Worm (Caenorhabditis elegans) whole organism, L1 larva: ENCODE results near the gene T05C12.1.

Experiments
- C34B4.2 ChIP-seq: sonication (generic microtip); optimal IDR thresholded peaks from 2 replicates; lab custom pipeline; 2017; ENCODE audit warnings: mild to moderate bottlenecking, missing genetic modification characterization, missing compliant biosample characterization
- alr-1 ChIP-seq: fragments of 200-800 bp; sonication (Bioruptor generic); optimal IDR thresholded peaks from 2 replicates; lab custom pipeline; 2018; ENCODE audit warnings: borderline replicate concordance, mild to moderate bottlenecking, missing genetic modification characterization, missing compliant biosample characterization
- ama-1 ChIP-seq: fragments of 150-350 bp; optimal IDR thresholded peaks from 2 replicates; lab custom pipeline; 2014
- blmp-1 ChIP-seq: fragments of 150-350 bp; optimal IDR thresholded peaks from 2 replicates; lab custom pipeline; 2014; ENCODE audit warnings: missing biosample characterization, missing genetic modification characterization
- ceh-8 ChIP-seq: fragments of 200-800 bp; sonication (Bioruptor generic); optimal IDR thresholded peaks from 2 replicates; lab custom pipeline; 2018; ENCODE audit warnings: mild to moderate bottlenecking, missing genetic modification characterization, moderate library complexity, missing compliant biosample characterization
- ceh-82 ChIP-seq, 3 experiments: fragments of 150-350 bp in 1 of 3; sonication (generic microtip) in 2 of 3; optimal IDR thresholded peaks; 2 replicates each; lab custom pipeline; 2014 to 2017; ENCODE audit warnings: missing biosample characterization in 3 of 3, missing genetic modification characterization in 3 of 3
- dpl-1 ChIP-seq, 3 experiments: fragments of 150-350 bp in 2 of 3; sonication (generic microtip) in 1 of 3; optimal IDR thresholded peaks; 2 replicates each; lab custom pipeline; 2014 to 2017; ENCODE audit warnings: missing biosample characterization in 3 of 3, missing genetic modification characterization in 3 of 3, missing genetic modification reagents in 3 of 3
- efl-1 ChIP-seq, 4 experiments: fragments of 150-350 bp; optimal IDR thresholded peaks in 3 of 4; peaks in 1 of 4; 1 replicate in 1 of 4; 2 replicates in 3 of 4; lab custom pipeline; 2014; ENCODE audit warnings: missing biosample characterization in 2 of 4, missing genetic modification characterization in 2 of 4, missing genetic modification reagents in 2 of 4
- elt-3 ChIP-seq, 6 experiments: fragments of 150-350 bp in 1 of 6; sonication (generic microtip); optimal IDR thresholded peaks; 2 replicates each; lab custom pipeline; 2017 to 2018; ENCODE audit warnings: missing biosample characterization in 6 of 6, missing genetic modification characterization in 6 of 6, inconsistent platforms in 1 of 6
- fkh-8 ChIP-seq: sonication (generic microtip); optimal IDR thresholded peaks from 2 replicates; lab custom pipeline; 2016; ENCODE audit warnings: mild to moderate bottlenecking, missing genetic modification characterization, missing compliant biosample characterization
- fos-1 ChIP-seq: fragments of 150-350 bp; optimal IDR thresholded peaks from 2 replicates; lab custom pipeline; 2014; ENCODE audit warnings: missing biosample characterization, missing genetic modification characterization
- grh-1 ChIP-seq: fragments of 200-800 bp; sonication (Bioruptor generic); IDR thresholded peaks from 2 replicates; pipeline ENCODE4 v1.3.6; 2022; ENCODE audit warnings: missing genetic modification reagents, missing genetic modification characterization, missing compliant biosample characterization
- hlh-4 ChIP-seq: sonication (generic microtip); optimal IDR thresholded peaks from 2 replicates; lab custom pipeline; 2016; ENCODE audit warnings: mild to moderate bottlenecking, missing genetic modification characterization, missing compliant biosample characterization
- hpl-2 ChIP-seq: fragments of 150-350 bp; optimal IDR thresholded peaks from 2 replicates; lab custom pipeline; 2014; ENCODE audit warnings: missing biosample characterization, missing genetic modification reagents, missing genetic modification characterization
- isw-1 ChIP-seq: fragments of 200-800 bp; sonication (Bioruptor generic); IDR thresholded peaks from 2 replicates; pipeline ENCODE4 v1.3.6; 2022; ENCODE audit warnings: missing genetic modification characterization, missing compliant biosample characterization
- jun-1 ChIP-seq: fragments of 150-350 bp; optimal IDR thresholded peaks from 2 replicates; lab custom pipeline; 2014; ENCODE audit warnings: missing biosample characterization, missing genetic modification reagents, missing genetic modification characterization
- lin-13 ChIP-seq: fragments of 150-350 bp; optimal IDR thresholded peaks from 2 replicates; lab custom pipeline; 2014; ENCODE audit warnings: missing biosample characterization, missing genetic modification reagents, missing genetic modification characterization
- lin-14 ChIP-seq: fragments of 200-800 bp; sonication (Bioruptor generic); optimal IDR thresholded peaks from 2 replicates; lab custom pipeline; 2018; ENCODE audit warnings: mild to moderate bottlenecking, missing genetic modification characterization, moderate library complexity, missing compliant biosample characterization
- lin-35 ChIP-seq, 2 experiments: fragments of 150-350 bp; optimal IDR thresholded peaks; 2 replicates each; lab custom pipeline; 2014; ENCODE audit warnings: missing biosample characterization in 2 of 2, missing genetic modification characterization in 2 of 2, missing genetic modification reagents in 2 of 2
- lsy-2 ChIP-seq, 2 experiments: fragments of 150-350 bp; optimal IDR thresholded peaks; 2 replicates each; lab custom pipeline; 2014; ENCODE audit warnings: missing biosample characterization in 2 of 2, missing genetic modification characterization in 2 of 2
- mab-9 ChIP-seq: fragments of 200-800 bp; sonication (Bioruptor generic); IDR thresholded peaks from 2 replicates; pipeline ENCODE4 v1.3.6; 2022; ENCODE audit warnings: missing genetic modification reagents, missing genetic modification characterization, missing compliant biosample characterization
- mdl-1 ChIP-seq, 2 experiments: fragments of 150-350 bp; optimal IDR thresholded peaks; 2 replicates each; lab custom pipeline; 2014 to 2017; ENCODE audit warnings: missing biosample characterization in 2 of 2, missing genetic modification characterization in 2 of 2, inconsistent platforms in 1 of 2
- mep-1 ChIP-seq: fragments of 150-350 bp; optimal IDR thresholded peaks from 2 replicates; lab custom pipeline; 2014; ENCODE audit warnings: missing biosample characterization, missing genetic modification characterization
- nhr-12 ChIP-seq: sonication (generic microtip); optimal IDR thresholded peaks from 2 replicates; lab custom pipeline; 2017; ENCODE audit warnings: missing biosample characterization, missing genetic modification characterization
- nhr-20 ChIP-seq: sonication (generic microtip); optimal IDR thresholded peaks from 2 replicates; lab custom pipeline; 2016; ENCODE audit warnings: mild to moderate bottlenecking, missing genetic modification characterization, missing compliant biosample characterization
- nhr-237 ChIP-seq: fragments of 150-350 bp; optimal IDR thresholded peaks from 2 replicates; lab custom pipeline; 2014; ENCODE audit warnings: missing biosample characterization, missing genetic modification characterization
- nhr-47 ChIP-seq: sonication (generic microtip); optimal IDR thresholded peaks from 2 replicates; lab custom pipeline; 2016; ENCODE audit warnings: mild to moderate bottlenecking, missing genetic modification characterization, moderate library complexity, missing compliant biosample characterization
- nhr-77 ChIP-seq: fragments of 150-350 bp; optimal IDR thresholded peaks from 2 replicates; lab custom pipeline; 2014; ENCODE audit warnings: missing biosample characterization, missing genetic modification characterization
- nhr-85 ChIP-seq: sonication (generic microtip); peaks from one replicate; lab custom pipeline; 2016; ENCODE audit warnings: missing genetic modification characterization, inconsistent platforms, missing compliant biosample characterization
- pag-3 ChIP-seq: sonication (generic microtip); optimal IDR thresholded peaks from 2 replicates; lab custom pipeline; 2017; ENCODE audit warnings: missing genetic modification characterization, mild to moderate bottlenecking, missing compliant biosample characterization, antibody characterized with exemption, borderline replicate concordance; ENCODE audit not compliant: insufficient read depth
- pax-3 ChIP-seq: fragments of 200-800 bp; sonication (Bioruptor generic); optimal IDR thresholded peaks from 2 replicates; lab custom pipeline; 2018; ENCODE audit warnings: mild to moderate bottlenecking, missing genetic modification characterization, moderate library complexity, missing compliant biosample characterization
- rnt-1 ChIP-seq: sonication (generic microtip); optimal IDR thresholded peaks from 2 replicates; lab custom pipeline; 2016; ENCODE audit warnings: mild to moderate bottlenecking, missing genetic modification characterization, moderate library complexity, missing compliant biosample characterization
- skn-1 ChIP-seq: fragments of 150-350 bp; optimal IDR thresholded peaks from 2 replicates; lab custom pipeline; 2014; ENCODE audit warnings: missing biosample characterization, missing genetic modification characterization
- snpc-4 ChIP-seq: fragments of 150-350 bp; optimal IDR thresholded peaks from 2 replicates; lab custom pipeline; 2014; ENCODE audit warnings: missing biosample characterization, missing genetic modification characterization
- snu-23 ChIP-seq: sonication (generic microtip); optimal IDR thresholded peaks from 2 replicates; lab custom pipeline; 2016; ENCODE audit warnings: missing genetic modification characterization, missing compliant biosample characterization
- sup-37 ChIP-seq: fragments of 200-800 bp; sonication (Bioruptor generic); optimal IDR thresholded peaks from 2 replicates; lab custom pipeline; 2018; ENCODE audit warnings: mild to moderate bottlenecking, missing genetic modification characterization, missing compliant biosample characterization
- tbx-2 ChIP-seq: sonication (generic microtip); optimal IDR thresholded peaks from 2 replicates; lab custom pipeline; 2016; ENCODE audit warnings: missing genetic modification characterization, missing compliant biosample characterization
- tlp-1 ChIP-seq: fragments of 150-350 bp; optimal IDR thresholded peaks from 2 replicates; lab custom pipeline; 2014; ENCODE audit warnings: missing biosample characterization, missing genetic modification characterization
- unc-130 ChIP-seq: fragments of 150-350 bp; optimal IDR thresholded peaks from 2 replicates; lab custom pipeline; 2017; ENCODE audit warnings: missing biosample characterization, missing genetic modification characterization, inconsistent platforms
- unc-62 ChIP-seq: fragments of 150-350 bp; optimal IDR thresholded peaks from 2 replicates; lab custom pipeline; 2014; ENCODE audit warnings: missing biosample characterization, missing genetic modification reagents, missing genetic modification characterization
- unc-86 ChIP-seq: sonication (generic microtip); optimal IDR thresholded peaks from 2 replicates; lab custom pipeline; 2016; ENCODE audit warnings: missing genetic modification characterization, missing compliant biosample characterization
- unc-98 ChIP-seq: fragments of 200-800 bp; sonication (Bioruptor generic); IDR thresholded peaks from 2 replicates; pipeline ENCODE4 v1.3.6; 2022; ENCODE audit warnings: missing genetic modification characterization, missing compliant biosample characterization
- vab-15 ChIP-seq: sonication (generic microtip); optimal IDR thresholded peaks from 2 replicates; lab custom pipeline; 2017; ENCODE audit warnings: missing genotype, mild to moderate bottlenecking, missing genetic modification characterization, missing compliant biosample characterization
- xbp-1 ChIP-seq: sonication (generic microtip); optimal IDR thresholded peaks from 2 replicates; lab custom pipeline; 2016; ENCODE audit warnings: missing genetic modification characterization, missing compliant biosample characterization
- ztf-4 ChIP-seq: fragments of 150-350 bp; optimal IDR thresholded peaks from 2 replicates; lab custom pipeline; 2014; ENCODE audit warnings: missing biosample characterization, missing genetic modification characterization

The T05C12.1 gene

DNA sequence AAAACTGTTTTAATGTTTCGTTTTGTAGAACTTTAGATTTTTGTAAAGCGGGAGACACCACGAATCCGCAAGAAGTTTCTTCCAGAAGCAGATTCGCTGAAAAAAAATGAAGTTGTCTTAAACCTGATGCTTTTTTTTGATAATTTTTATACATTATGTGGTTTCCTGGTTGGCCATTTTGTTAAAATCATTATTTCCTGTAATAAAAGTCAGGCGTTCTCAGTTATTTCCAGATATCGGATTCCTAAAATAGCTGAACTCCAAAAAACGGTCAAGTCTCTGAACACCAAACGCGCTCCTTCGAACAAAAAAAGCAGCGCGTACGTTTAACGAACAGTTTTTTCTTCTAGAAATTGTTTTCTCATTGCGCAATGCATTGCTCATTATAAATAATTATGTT, 36.1 kb upstream of the T05C12.1 start (continued):
- peak; percentile 55 for TF ChIP-seq fkh-8 (tag; lab: Kevin White, UChicago)
- no peak; the same call in 1 of the 2 replicates for TF ChIP-seq isw-1 (GFP tag; lab: Robert Waterston, UW)
- TF ChIP-seq nhr-77, result peak; percentile 37
- no peak for TF ChIP-seq rnt-1
- no peak for TF ChIP-seq elt-3 (tag; optimal IDR thresholded peaks at IDR 0.05; lab: Kevin White, UChicago)
- TF ChIP-seq unc-130 (tag; lab: Kevin White, UChicago), result no peak
- TF ChIP-seq ztf-4 (tag; lab: Kevin White, UChicago), result no peak

DNA sequence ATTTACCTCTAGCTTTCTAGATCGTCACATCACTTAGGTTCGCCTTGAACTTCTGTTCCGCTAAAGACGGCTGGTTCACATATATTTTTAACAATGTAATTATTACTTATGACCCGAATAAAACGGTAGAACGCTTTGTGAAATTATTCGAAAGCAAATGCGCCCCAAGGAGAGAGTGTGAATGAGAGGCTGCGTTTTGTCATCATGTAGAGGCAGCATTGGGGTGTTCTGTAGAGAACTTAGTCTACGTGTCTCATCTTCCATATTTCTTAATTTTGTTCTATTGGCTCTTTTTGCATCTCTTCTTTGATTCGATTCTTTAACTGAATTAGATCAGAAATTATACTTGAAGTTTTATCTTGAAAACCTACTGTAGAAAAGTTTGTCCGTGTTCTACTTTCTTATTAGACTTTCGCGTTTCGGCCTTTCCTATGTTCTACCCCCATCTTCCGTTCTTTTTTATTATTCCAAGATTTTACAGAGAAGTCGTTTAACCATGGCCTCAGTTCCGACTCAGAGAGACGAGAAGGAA, 35.4 kb upstream of the T05C12.1 start, which contains the start of gene cdc-48.2:
Gene cdc-48.2 (plus strand): TSS at position 482 of the 532 bp plus-strand sequence.
- peak; percentile 4 for TF ChIP-seq lin-14 (GFP tag; lab: Kevin White, UChicago)
- TF ChIP-seq C34B4.2 (tag; lab: Kevin White, UChicago), result no peak
- peak; percentile 5 to 30 for TF ChIP-seq lin-35 (GFP tag; optimal IDR thresholded peaks at IDR 0.05; lab: Kevin White, UChicago)
- no peak for TF ChIP-seq ama-1 (lab: Kevin White, UChicago)
- no peak for TF ChIP-seq unc-98
- TF ChIP-seq lsy-2 (tag; optimal IDR thresholded peaks at IDR 0.05; lab: Kevin White, UChicago), result peak in 1 of 2 experiments; percentile 36
- no peak for TF ChIP-seq hpl-2 (GFP tag; lab: Kevin White, UChicago)
- TF ChIP-seq efl-1 (optimal IDR thresholded peaks at IDR 0.05; lab: Kevin White, UChicago), result no peak
- TF ChIP-seq efl-1 (GFP tag; optimal IDR thresholded peaks at IDR 0.05 in 1 of 2; lab: Kevin White, UChicago), result peak; percentile 5 to 10
- TF ChIP-seq grh-1, result no peak
- peak; percentile 96 for TF ChIP-seq skn-1
- peak; percentile 36 for TF ChIP-seq blmp-1
- no peak for TF ChIP-seq snu-23 (GFP tag; lab: Kevin White, UChicago)
- TF ChIP-seq dpl-1 (GFP tag; optimal IDR thresholded peaks at IDR 0.05; lab: Kevin White, UChicago), result peak in 1 of 3 experiments; percentile 4

DNA sequence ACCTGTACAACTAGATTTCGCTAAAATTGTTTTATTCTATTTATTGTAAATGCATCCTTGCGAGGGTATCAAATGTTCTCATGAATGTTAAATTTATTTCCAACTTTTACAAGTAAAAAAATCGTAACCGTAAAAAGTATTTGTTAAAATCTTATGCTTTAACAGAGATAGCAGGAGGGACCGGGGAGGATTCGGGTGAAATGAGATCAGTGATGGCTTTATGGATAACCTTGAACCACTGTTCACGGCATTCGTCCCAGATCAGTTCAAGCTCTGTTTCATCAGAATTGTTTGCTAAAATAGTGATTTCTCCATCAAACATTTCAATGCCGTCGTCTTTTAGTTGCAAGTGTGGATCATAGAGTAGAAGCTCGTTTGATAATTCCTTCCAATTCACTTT, 32.3 kb upstream of the T05C12.1 start:
- TF ChIP-seq ceh-8 (no peak), unc-98 (no peak), pax-3 (no peak), grh-1 (no peak), mab-9 (GFP tag; lab: Robert Waterston, UW) (no peak), ztf-4 (tag; lab: Kevin White, UChicago) (no peak), fos-1 (no peak), hpl-2 (GFP tag; lab: Kevin White, UChicago) (no peak)

DNA sequence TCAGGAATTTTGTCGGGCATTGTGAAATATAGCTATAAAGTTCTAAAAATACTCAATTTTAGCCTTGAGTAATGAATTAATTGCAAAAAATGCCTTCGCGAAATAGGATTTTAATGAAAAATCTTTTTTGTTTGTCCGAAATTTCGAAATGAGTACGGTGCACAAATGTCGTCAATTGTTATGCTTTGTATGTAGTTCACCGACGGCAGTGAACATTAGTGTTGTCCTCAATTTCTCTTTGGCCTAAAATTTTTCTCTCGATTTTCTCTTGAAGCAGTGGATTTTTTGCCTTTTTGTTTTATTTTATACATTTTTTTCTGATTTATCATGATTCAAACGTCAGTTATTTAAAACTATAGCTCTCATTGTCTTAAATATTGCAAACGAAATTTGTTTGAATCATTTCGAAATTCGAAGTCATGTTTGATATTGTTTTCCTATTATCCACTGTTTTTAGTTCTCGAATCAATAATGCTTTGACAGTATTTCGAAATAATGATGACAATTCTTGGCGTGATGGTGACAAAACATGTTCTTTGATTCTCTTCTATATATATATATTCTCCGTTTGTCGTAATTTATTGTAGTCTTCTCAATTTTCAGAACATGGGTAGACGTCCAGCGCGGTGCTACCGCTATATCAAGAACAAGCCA, 30.1 kb upstream of the T05C12.1 start, which contains the start of the genes ints-11 and rpl-10:
Gene ints-11 (minus strand): TSS at position 201 of the 654 bp plus-strand sequence.
Gene rpl-10 (plus strand): TSS at position 604 of the 654 bp plus-strand sequence.
- no peak for TF ChIP-seq nhr-12 (tag; lab: Kevin White, UChicago)
- no peak for TF ChIP-seq unc-62 (GFP tag; lab: Kevin White, UChicago)
- TF ChIP-seq ceh-8, result no peak
- TF ChIP-seq tlp-1 (tag; lab: Kevin White, UChicago), result no peak
- TF ChIP-seq alr-1, result no peak
- no peak for TF ChIP-seq sup-37
- peak in 2 of 3 experiments; percentile 28 to 63 for TF ChIP-seq ceh-82 (tag; optimal IDR thresholded peaks at IDR 0.05; lab: Kevin White, UChicago)
- no peak for TF ChIP-seq jun-1
- TF ChIP-seq unc-86 (tag; lab: Kevin White, UChicago), result no peak
- peak; percentile 41 for TF ChIP-seq nhr-47 (tag; lab: Kevin White, UChicago)
- peak; percentile 72 for TF ChIP-seq nhr-85 (tag; lab: Kevin White, UChicago)
- TF ChIP-seq skn-1, result peak; percentile 56
- TF ChIP-seq mdl-1 (tag; optimal IDR thresholded peaks at IDR 0.05; lab: Kevin White, UChicago), result peak in 1 of 2 experiments; percentile 29
- TF ChIP-seq lin-13 (GFP tag; lab: Kevin White, UChicago), result peak; percentile 12
- TF ChIP-seq snpc-4 (tag; lab: Kevin White, UChicago), result no peak
- TF ChIP-seq unc-98, result no peak
- no peak for TF ChIP-seq mab-9 (GFP tag; lab: Robert Waterston, UW)
- TF ChIP-seq nhr-237 (tag; lab: Kevin White, UChicago), result no peak
- TF ChIP-seq tbx-2 (tag; lab: Kevin White, UChicago), result peak; percentile 19
- no peak for TF ChIP-seq hlh-4 (tag; lab: Kevin White, UChicago)
- TF ChIP-seq ama-1 (lab: Kevin White, UChicago), result no peak
- TF ChIP-seq nhr-20 (tag; lab: Kevin White, UChicago), result peak; percentile 27
- TF ChIP-seq hpl-2 (GFP tag; lab: Kevin White, UChicago), result no peak
- no peak for TF ChIP-seq pag-3 (tag; lab: Kevin White, UChicago)
- TF ChIP-seq fos-1, result no peak
- peak; percentile 72 for TF ChIP-seq mep-1 (tag; lab: Kevin White, UChicago)
- no peak for TF ChIP-seq nhr-77
- no peak for TF ChIP-seq vab-15 (tag; lab: Kevin White, UChicago)
- peak; percentile 48 for TF ChIP-seq xbp-1
